Worm (Caenorhabditis elegans) whole organism, L1 larva: Measurements from ENCODE around the gene W09G10.9.

Experiments used
- fkh-10 ChIP-seq: sonication (generic microtip); optimal IDR thresholded peaks from 2 replicates; lab custom pipeline; 2017; ENCODE audit warnings: missing biosample characterization, missing genetic modification reagents, missing genetic modification characterization
- jun-1 ChIP-seq: fragments of 150-350 bp; optimal IDR thresholded peaks from 2 replicates; lab custom pipeline; 2014; ENCODE audit warnings: missing biosample characterization, missing genetic modification reagents, missing genetic modification characterization
- lin-13 ChIP-seq: fragments of 150-350 bp; optimal IDR thresholded peaks from 2 replicates; lab custom pipeline; 2014; ENCODE audit warnings: missing biosample characterization, missing genetic modification reagents, missing genetic modification characterization
- lin-39 ChIP-seq: fragments of 150-350 bp; optimal IDR thresholded peaks from 2 replicates; lab custom pipeline; 2014; ENCODE audit warnings: missing biosample characterization, missing genetic modification reagents, missing genetic modification characterization
- lir-3 ChIP-seq: sonication (generic microtip); optimal IDR thresholded peaks from 2 replicates; lab custom pipeline; 2016; ENCODE audit warnings: mild to moderate bottlenecking, missing genetic modification characterization, moderate library complexity, missing compliant biosample characterization; ENCODE audit not compliant: poor library complexity
- lsy-2 ChIP-seq, 2 experiments: fragments of 150-350 bp; optimal IDR thresholded peaks; 2 replicates each; lab custom pipeline; 2014; ENCODE audit warnings: missing biosample characterization in 2 of 2, missing genetic modification characterization in 2 of 2
- nhr-12 ChIP-seq: sonication (generic microtip); optimal IDR thresholded peaks from 2 replicates; lab custom pipeline; 2017; ENCODE audit warnings: missing biosample characterization, missing genetic modification characterization
- nhr-20 ChIP-seq: sonication (generic microtip); optimal IDR thresholded peaks from 2 replicates; lab custom pipeline; 2016; ENCODE audit warnings: mild to moderate bottlenecking, missing genetic modification characterization, missing compliant biosample characterization
- snpc-4 ChIP-seq: fragments of 150-350 bp; optimal IDR thresholded peaks from 2 replicates; lab custom pipeline; 2014; ENCODE audit warnings: missing biosample characterization, missing genetic modification characterization
- sptf-1 ChIP-seq: fragments of 150-350 bp; optimal IDR thresholded peaks from 2 replicates; lab custom pipeline; 2014; ENCODE audit warnings: missing biosample characterization, missing genetic modification characterization
- tbx-2 ChIP-seq: sonication (generic microtip); optimal IDR thresholded peaks from 2 replicates; lab custom pipeline; 2016; ENCODE audit warnings: missing genetic modification characterization, missing compliant biosample characterization
- unc-62 ChIP-seq: fragments of 150-350 bp; optimal IDR thresholded peaks from 2 replicates; lab custom pipeline; 2014; ENCODE audit warnings: missing biosample characterization, missing genetic modification reagents, missing genetic modification characterization
- xbp-1 ChIP-seq: sonication (generic microtip); optimal IDR thresholded peaks from 2 replicates; lab custom pipeline; 2016; ENCODE audit warnings: missing genetic modification characterization, missing compliant biosample characterization
- zag-1 ChIP-seq: fragments of 150-350 bp; optimal IDR thresholded peaks from 2 replicates; lab custom pipeline; 2014; ENCODE audit warnings: missing biosample characterization, missing genetic modification characterization

DNA sequence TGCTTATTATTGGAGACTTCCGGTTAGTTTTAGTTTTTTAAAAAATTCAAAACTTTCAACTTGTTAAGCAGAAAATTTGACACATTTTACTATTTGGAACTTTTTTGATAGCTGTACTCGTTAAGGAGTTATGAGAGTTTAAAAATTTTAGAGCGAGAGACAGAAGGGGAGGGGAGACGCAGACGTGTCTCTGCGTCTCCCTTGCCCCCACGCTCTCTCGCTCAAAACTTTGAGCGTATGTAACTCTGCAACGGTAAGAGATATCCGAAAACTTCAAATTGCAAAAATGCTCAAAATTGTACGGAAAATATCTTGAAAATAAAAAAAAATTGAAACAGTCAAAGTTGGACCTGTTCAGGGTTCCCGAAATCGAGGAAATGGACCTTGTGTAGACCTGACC, 5.4 kb upstream of the W09G10.9 start:
- no peak for TF ChIP-seq nhr-20
- TF ChIP-seq xbp-1 (tag; lab: Kevin White, UChicago): no peak
- TF ChIP-seq lin-13 (GFP tag; lab: Kevin White, UChicago): no peak
- no peak for TF ChIP-seq sptf-1 (tag; lab: Kevin White, UChicago)
- TF ChIP-seq unc-62 (GFP tag; lab: Kevin White, UChicago): no peak
- TF ChIP-seq snpc-4: no peak
- no peak for TF ChIP-seq jun-1 (tag; lab: Kevin White, UChicago)
- TF ChIP-seq fkh-10 (GFP tag; lab: Kevin White, UChicago): no peak
- no peak for TF ChIP-seq lsy-2 (tag; optimal IDR thresholded peaks at IDR 0.05; lab: Kevin White, UChicago)
- no peak for TF ChIP-seq lin-39 (tag; lab: Kevin White, UChicago)
- TF ChIP-seq tbx-2: no peak
- TF ChIP-seq zag-1 (tag; lab: Kevin White, UChicago): no peak
- TF ChIP-seq nhr-12 (tag; lab: Kevin White, UChicago): no peak
- no peak for TF ChIP-seq lir-3
